Worm (Caenorhabditis elegans) whole organism, L1 larva: ENCODE results near the gene nspc-4.

Experiments
- Y116A8C.19 ChIP-seq: sonication (generic microtip); optimal IDR thresholded peaks from 2 replicates; lab custom pipeline; 2016; ENCODE audit warnings: missing compliant biosample characterization, missing genetic modification characterization, borderline replicate concordance
- alr-1 ChIP-seq: fragments of 200-800 bp; sonication (Bioruptor generic); optimal IDR thresholded peaks from 2 replicates; lab custom pipeline; 2018; ENCODE audit warnings: borderline replicate concordance, mild to moderate bottlenecking, missing genetic modification characterization, missing compliant biosample characterization
- dpl-1 ChIP-seq, 3 experiments: fragments of 150-350 bp in 2 of 3; sonication (generic microtip) in 1 of 3; optimal IDR thresholded peaks; 2 replicates each; lab custom pipeline; 2014 to 2017; ENCODE audit warnings: missing biosample characterization in 3 of 3, missing genetic modification characterization in 3 of 3, missing genetic modification reagents in 3 of 3
- hpl-2 ChIP-seq: fragments of 150-350 bp; optimal IDR thresholded peaks from 2 replicates; lab custom pipeline; 2014; ENCODE audit warnings: missing biosample characterization, missing genetic modification reagents, missing genetic modification characterization
- mep-1 ChIP-seq: fragments of 150-350 bp; optimal IDR thresholded peaks from 2 replicates; lab custom pipeline; 2014; ENCODE audit warnings: missing biosample characterization, missing genetic modification characterization
- nhr-28 ChIP-seq: fragments of 150-350 bp; optimal IDR thresholded peaks from 2 replicates; lab custom pipeline; 2014; ENCODE audit warnings: missing biosample characterization, missing genetic modification characterization
- nhr-85 ChIP-seq: sonication (generic microtip); peaks from one replicate; lab custom pipeline; 2016; ENCODE audit warnings: missing genetic modification characterization, inconsistent platforms, missing compliant biosample characterization
- pqm-1 ChIP-seq: sonication (generic microtip); optimal IDR thresholded peaks from 3 replicates; lab custom pipeline; 2017; ENCODE audit warnings: missing biosample characterization, missing genetic modification characterization
- skn-1 ChIP-seq: fragments of 150-350 bp; optimal IDR thresholded peaks from 2 replicates; lab custom pipeline; 2014; ENCODE audit warnings: missing biosample characterization, missing genetic modification characterization
- unc-62 ChIP-seq: fragments of 150-350 bp; optimal IDR thresholded peaks from 2 replicates; lab custom pipeline; 2014; ENCODE audit warnings: missing biosample characterization, missing genetic modification reagents, missing genetic modification characterization
- ztf-11 ChIP-seq, 2 experiments: sonication (generic microtip); optimal IDR thresholded peaks; 2 replicates each; lab custom pipeline; 2016 to 2017; ENCODE audit warnings: missing genetic modification characterization in 2 of 2, missing biosample characterization in 1 of 2, missing compliant biosample characterization in 1 of 2
- ztf-4 ChIP-seq: fragments of 150-350 bp; optimal IDR thresholded peaks from 2 replicates; lab custom pipeline; 2014; ENCODE audit warnings: missing biosample characterization, missing genetic modification characterization

DNA sequence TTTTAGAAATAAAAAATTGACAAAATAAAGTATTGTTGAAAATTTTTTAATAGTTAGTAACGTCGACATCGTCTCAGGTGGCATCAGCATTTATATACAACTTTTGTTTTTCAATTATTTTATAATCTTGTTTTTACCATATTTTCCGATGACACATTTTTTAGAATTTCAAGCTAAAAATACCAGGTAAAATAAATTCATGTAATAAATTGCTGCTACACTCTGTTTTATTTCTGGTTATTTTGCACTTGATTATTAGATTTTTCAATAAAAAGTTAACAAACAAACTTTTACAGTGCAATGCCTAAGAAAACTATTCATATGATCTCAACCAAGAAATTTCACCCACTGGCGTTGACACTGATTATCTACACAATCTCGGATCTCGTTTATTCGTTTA is 16.5 kb downstream of the nspc-4 start, which contains the start of gene C03G5.14:
- TF ChIP-seq nhr-85 = no peak
- TF ChIP-seq alr-1 (tag; lab: Kevin White, UChicago) = no peak
- TF ChIP-seq skn-1 = no peak
- no peak for TF ChIP-seq dpl-1 (GFP tag; optimal IDR thresholded peaks at IDR 0.05; lab: Kevin White, UChicago)
- TF ChIP-seq pqm-1 = no peak
- TF ChIP-seq ztf-4 = no peak
- TF ChIP-seq ztf-11 (tag; optimal IDR thresholded peaks at IDR 0.05; lab: Kevin White, UChicago) = no peak
- no peak for TF ChIP-seq Y116A8C.19 (tag; lab: Kevin White, UChicago)
- TF ChIP-seq nhr-28 (tag; lab: Kevin White, UChicago) = no peak
- TF ChIP-seq unc-62 = no peak
- TF ChIP-seq mep-1 (tag; lab: Kevin White, UChicago) = no peak
- no peak for TF ChIP-seq hpl-2 (GFP tag; lab: Kevin White, UChicago)
